Fruit fly (Drosophila melanogaster): ENCODE measurements around the gene alpha-Est10.

Gene alpha-Est10

dm6 chr3R:7515599-7516069 is 22.0 kb upstream of the alpha-Est10 start, which contains the start of gene alpha-Est8 (continued):
- no peak for TF ChIP-seq CG14050 (GFP tag; IDR thresholded peaks at IDR 0.05)
- peak; percentile 100 for TF ChIP-seq CG31224 (GFP tag; IDR thresholded peaks at IDR 0.05)
- TF ChIP-seq cas (GFP tag; IDR thresholded peaks at IDR 0.05): no peak
- no peak for TF ChIP-seq Dref (GFP tag; IDR thresholded peaks at IDR 0.05)
- peak; percentile 35 for TF ChIP-seq Fer1 (GFP tag; optimal IDR thresholded peaks at IDR 0.05)
- TF ChIP-seq slbo (GFP tag; IDR thresholded peaks at IDR 0.05): no peak
- TF ChIP-seq sima (GFP tag; optimal IDR thresholded peaks at IDR 0.05): no peak
- no peak for TF ChIP-seq ranshi (GFP tag; IDR thresholded peaks at IDR 0.05)
- peak; percentile 88 for TF ChIP-seq Hey (tag; optimal IDR thresholded peaks at IDR 0.05)
- TF ChIP-seq CG31388 (GFP tag; optimal IDR thresholded peaks at IDR 0.05): no peak
- 0 out of 2 replicates have a peak, but pooled peaks have one; percentile 15 for TF ChIP-seq CG3847 (GFP tag; IDR thresholded peaks at IDR 0.05)
- no peak for TF ChIP-seq CG13424 (tag; optimal IDR thresholded peaks at IDR 0.05)
- no peak for TF ChIP-seq Myb (GFP tag; optimal IDR thresholded peaks at IDR 0.05)
- TF ChIP-seq NK7.1 (GFP tag; optimal IDR thresholded peaks at IDR 0.05): no peak
- TF ChIP-seq HLH54F (GFP tag; optimal IDR thresholded peaks at IDR 0.05): no peak
- no peak for TF ChIP-seq CG4730 (GFP tag; IDR thresholded peaks at IDR 0.05)
- TF ChIP-seq CG13287 (GFP tag; IDR thresholded peaks at IDR 0.05; ENCODE audit: partially characterized antibody): peak; percentile 66
- no peak for TF ChIP-seq salm (tag; optimal IDR thresholded peaks at IDR 0.05)
- no peak for TF ChIP-seq CG1024 (GFP tag; IDR thresholded peaks at IDR 0.05)
- TF ChIP-seq row (GFP tag; IDR thresholded peaks at IDR 0.05): no peak
- peak; percentile 93 for TF ChIP-seq CG10543 (GFP tag; optimal IDR thresholded peaks at IDR 0.05)
- peak; percentile 32; the same call in 1 of the 2 replicates for TF ChIP-seq inv (GFP tag; IDR thresholded peaks at IDR 0.05; ENCODE audit: partially characterized antibody)
- TF ChIP-seq Awh (GFP tag; IDR thresholded peaks at IDR 0.05): no peak
- no peak for TF ChIP-seq ash1 (GFP tag; optimal IDR thresholded peaks at IDR 0.05)
- TF ChIP-seq Jarid2 (GFP tag; optimal IDR thresholded peaks at IDR 0.05): peak; percentile 54
- peak; percentile 62 for TF ChIP-seq abd-A (tag; optimal IDR thresholded peaks at IDR 0.05)
- peak; percentile 7 for TF ChIP-seq CG7987 (GFP tag; optimal IDR thresholded peaks at IDR 0.05)
- TF ChIP-seq Dek (tag; optimal IDR thresholded peaks at IDR 0.05): no peak
- no peak for TF ChIP-seq stc (GFP tag; IDR thresholded peaks at IDR 0.05)
- TF ChIP-seq BEAF-32 (GFP tag; optimal IDR thresholded peaks at IDR 0.05): no peak
- no peak for TF ChIP-seq Sry-β (GFP tag; optimal IDR thresholded peaks at IDR 0.05)
- no peak for TF ChIP-seq sqz (GFP tag; optimal IDR thresholded peaks at IDR 0.05)
- no peak for TF ChIP-seq CG17912 (GFP tag; optimal IDR thresholded peaks at IDR 0.05)
- no peak for TF ChIP-seq CoRest (tag; optimal IDR thresholded peaks at IDR 0.05)
- TF ChIP-seq Sry-δ (GFP tag; optimal IDR thresholded peaks at IDR 0.05): no peak
- TF ChIP-seq CG17802 (tag; optimal IDR thresholded peaks at IDR 0.05): no peak
- no peak for TF ChIP-seq ewg (GFP tag; optimal IDR thresholded peaks at IDR 0.05)
- TF ChIP-seq bowl (GFP tag; IDR thresholded peaks at IDR 0.05): no peak
- no peak for TF ChIP-seq CG10431 (GFP tag; optimal IDR thresholded peaks at IDR 0.05)
- no peak for TF ChIP-seq nerfin-1 (tag; optimal IDR thresholded peaks at IDR 0.05)
- no peak for TF ChIP-seq gro (GFP tag; optimal IDR thresholded peaks at IDR 0.05)
- TF ChIP-seq fd96Cb (tag; optimal IDR thresholded peaks at IDR 0.05): no peak
- 0 out of 3 replicates have a peak, but pooled peaks have one; percentile 55 for TF ChIP-seq CG2199 (GFP tag; IDR thresholded peaks at IDR 0.05)
- peak; percentile 32 for TF ChIP-seq CG18599 (GFP tag; optimal IDR thresholded peaks at IDR 0.05)
- TF ChIP-seq dpn (GFP tag; optimal IDR thresholded peaks at IDR 0.05): no peak
- no peak for TF ChIP-seq CG10959 (GFP tag; IDR thresholded peaks at IDR 0.05)
- TF ChIP-seq chm (GFP tag; IDR thresholded peaks at IDR 0.05): no peak
- TF ChIP-seq sna (GFP tag; IDR thresholded peaks at IDR 0.05; ENCODE audit: partially characterized antibody): 0 out of 2 replicates have a peak, but pooled peaks have one; percentile 22
- no peak for TF ChIP-seq CG2120 (GFP tag; optimal IDR thresholded peaks at IDR 0.05)
- no peak for TF ChIP-seq Atf-2 (GFP tag; optimal IDR thresholded peaks at IDR 0.05)
- TF ChIP-seq Stat92E (GFP tag; optimal IDR thresholded peaks at IDR 0.05): no peak
